Fruit fly (Drosophila melanogaster) whole organism, embryonic: ENCODE data around the gene CG34248.

ENCODE experiments used
- CG12104 ChIP-seq: fragments of 200-800 bp; sonication (Bioruptor generic); optimal IDR thresholded peaks from 3 replicates; lab custom pipeline; 2016; ENCODE audit warnings: missing biosample characterization, missing genetic modification characterization
- CG17568 ChIP-seq: fragments of 200-800 bp; sonication (Bioruptor generic); optimal IDR thresholded peaks from 2 replicates; lab custom pipeline; 2018; ENCODE audit warnings: missing biosample characterization, mild to moderate bottlenecking, missing genetic modification characterization, moderate library complexity
- CG1792 ChIP-seq: fragments of 200-800 bp; sonication (Bioruptor generic); optimal IDR thresholded peaks from 2 replicates; lab custom pipeline; 2016; ENCODE audit warnings: missing biosample characterization, missing genetic modification characterization
- CG31441 ChIP-seq: fragments of 200-800 bp; sonication (Bioruptor generic); IDR thresholded peaks from 2 replicates; pipeline ENCODE4 v1.3.6; 2022; ENCODE audit warnings: missing biosample characterization, missing genetic modification characterization
- CG5245 ChIP-seq: fragments of 200-800 bp; sonication (Bioruptor generic); optimal IDR thresholded peaks from 3 replicates; lab custom pipeline; 2016; ENCODE audit warnings: missing biosample characterization, missing genetic modification characterization
- Dll ChIP-seq: fragments of 200-800 bp; sonication (Bioruptor generic); IDR thresholded peaks from 4 replicates; pipeline ENCODE4 v1.3.6; 2022; ENCODE audit warnings: missing biosample characterization, missing genetic modification characterization; ENCODE audit not compliant: partially characterized antibody
- Hmx ChIP-seq: fragments of 200-800 bp; sonication (Bioruptor generic); optimal IDR thresholded peaks from 2 replicates; lab custom pipeline; 2016; ENCODE audit warnings: missing biosample characterization, missing genetic modification characterization
- Poxn ChIP-seq: fragments of 200-800 bp; sonication (Bioruptor generic); IDR thresholded peaks from 2 replicates; pipeline ENCODE4 v1.3.6; 2022; ENCODE audit warnings: missing biosample characterization, missing genetic modification characterization
- ash1 ChIP-seq: fragments of 200-800 bp; sonication (Bioruptor generic); optimal IDR thresholded peaks from 2 replicates; lab custom pipeline; 2018; ENCODE audit warnings: missing biosample characterization, mild to moderate bottlenecking, missing genetic modification characterization
- crol ChIP-seq: fragments of 200-800 bp; sonication (Bioruptor generic); IDR thresholded peaks from 2 replicates; pipeline ENCODE4 v1.3.6; 2022; ENCODE audit warnings: missing biosample characterization, missing genetic modification characterization
- h ChIP-seq: fragments of >200 bp; optimal IDR thresholded peaks from 2 replicates; lab custom pipeline; 2017
- ro ChIP-seq: fragments of 200-800 bp; sonication (Bioruptor generic); IDR thresholded peaks from 2 replicates; pipeline ENCODE4 v1.3.6; 2022; ENCODE audit warnings: missing biosample characterization, missing genetic modification characterization

DNA sequence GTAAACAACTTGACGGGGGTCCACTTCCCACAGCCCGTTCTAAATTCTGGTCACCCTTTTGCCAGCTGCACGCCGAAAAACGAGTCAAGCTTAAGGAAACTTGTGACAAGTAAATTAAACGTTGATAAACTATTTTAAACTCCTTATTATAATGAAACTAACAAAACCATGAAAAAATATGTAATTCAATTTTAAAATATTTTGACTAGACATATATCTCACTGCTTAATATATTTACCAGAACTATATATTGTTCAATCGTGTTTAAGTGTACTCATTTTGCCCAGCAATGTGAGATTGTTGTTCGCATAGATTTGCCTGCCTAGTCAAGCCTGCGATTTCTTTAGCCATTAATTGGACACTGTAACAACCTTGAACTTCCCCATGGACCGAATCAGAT lies 11.2 kb downstream of the CG34248 start, which contains the start of gene CG13053:
- TF ChIP-seq CG5245 (GFP tag; lab: Kevin White, UChicago) (no peak), ash1 (GFP tag; lab: Kevin White, UChicago) (no peak), CG1792 (GFP tag; lab: Kevin White, UChicago) (no peak), CG12104 (GFP tag; lab: Kevin White, UChicago) (no peak), Hmx (GFP tag; lab: Kevin White, UChicago) (no peak), CG31441 (GFP tag; lab: Robert Waterston, UW) (no peak), CG17568 (GFP tag; lab: Kevin White, UChicago) (no peak), Poxn (GFP tag; lab: Robert Waterston, UW) (no peak), ro (no peak), crol (GFP tag; lab: Robert Waterston, UW) (no peak), Dll (GFP tag; lab: Robert Waterston, UW) (no peak), h (no peak)
